Worm (Caenorhabditis elegans) whole organism, midembryonic: ENCODE data around the gene C33D3.3.

Experiments
- T22C8.4 ChIP-seq: fragments of 200-800 bp; sonication (Bioruptor generic); IDR thresholded peaks from 2 replicates; pipeline ENCODE4 v1.3.6; 2022; ENCODE audit warnings: missing genetic modification characterization, missing compliant biosample characterization
- cog-1 ChIP-seq: sonication (generic microtip); optimal IDR thresholded peaks from 2 replicates; lab custom pipeline; 2016; ENCODE audit warnings: missing genetic modification characterization, missing compliant biosample characterization
- flt-1 ChIP-seq: fragments of 200-800 bp; sonication (Bioruptor generic); IDR thresholded peaks from 2 replicates; pipeline ENCODE4 v1.3.6; 2022; ENCODE audit warnings: missing genetic modification characterization, missing compliant biosample characterization
- klf-2 ChIP-seq: fragments of 200-800 bp; sonication (Bioruptor generic); conservative IDR thresholded peaks from 2 replicates; pipeline ENCODE4 v1.3.6; 2022; ENCODE audit warnings: missing genetic modification reagents, missing genetic modification characterization, missing compliant biosample characterization
- med-1 ChIP-seq: sonication (generic microtip); optimal IDR thresholded peaks from 2 replicates; lab custom pipeline; 2017; ENCODE audit warnings: missing genetic modification characterization, mild to moderate bottlenecking, missing compliant biosample characterization, antibody characterized with exemption, missing genetic modification reagents; ENCODE audit not compliant: insufficient read depth
- ref-1 ChIP-seq: fragments of 200-800 bp; sonication (Bioruptor generic); conservative IDR thresholded peaks from 2 replicates; pipeline ENCODE4 v1.3.6; 2022; ENCODE audit warnings: missing genetic modification reagents, missing genetic modification characterization, missing compliant biosample characterization
- tab-1 ChIP-seq: fragments of 200-800 bp; sonication (Bioruptor generic); IDR thresholded peaks from 2 replicates; pipeline ENCODE4 v1.3.6; 2022; ENCODE audit warnings: missing genetic modification characterization, missing compliant biosample characterization
- ztf-23 ChIP-seq: fragments of 200-800 bp; sonication (Bioruptor generic); IDR thresholded peaks from 2 replicates; pipeline ENCODE4 v1.3.6; 2022; ENCODE audit warnings: missing genetic modification reagents, missing genetic modification characterization, missing compliant biosample characterization
- ztf-29 ChIP-seq: fragments of 200-800 bp; sonication (Bioruptor generic); IDR thresholded peaks from 2 replicates; pipeline ENCODE4 v1.3.6; 2022; ENCODE audit warnings: missing genetic modification reagents, missing genetic modification characterization, missing compliant biosample characterization

The C33D3.3 gene

ce11 chrX:10485300-10485755 is at the start of gene C33D3.3:
Gene C33D3.3, plus strand, starts transcription at chrX:10485350.
- TF ChIP-seq flt-1 (GFP tag; lab: Robert Waterston, UW): no peak
- no peak for TF ChIP-seq cog-1 (tag; lab: Kevin White, UChicago)
- no peak for TF ChIP-seq tab-1
- TF ChIP-seq T22C8.4 (GFP tag; lab: Robert Waterston, UW): no peak
- no peak for TF ChIP-seq ztf-29 (GFP tag; lab: Robert Waterston, UW)

- TF ChIP-seq tab-1: 0 out of 2 replicates have a peak, but pooled peaks have one; percentile 59
- peak; percentile 82 for TF ChIP-seq ztf-29 (GFP tag; lab: Robert Waterston, UW)
- TF ChIP-seq ztf-23 (GFP tag; lab: Robert Waterston, UW): peak; percentile 53; the same call in 1 of the 2 replicates
- TF ChIP-seq cog-1 (tag; lab: Kevin White, UChicago): peak; percentile 91
- no peak for TF ChIP-seq klf-2 (GFP tag; lab: Robert Waterston, UW)
- 0 out of 2 replicates have a peak, but pooled peaks have one; percentile 22 for TF ChIP-seq T22C8.4 (GFP tag; lab: Robert Waterston, UW)
- 0 out of 2 replicates have a peak, but pooled peaks have one; percentile 32 for TF ChIP-seq flt-1 (GFP tag; lab: Robert Waterston, UW)
- no peak for TF ChIP-seq med-1 (GFP tag; lab: Kevin White, UChicago)
Observed at ce11 chrX:10435492-10435939, 49.6 kb upstream of the C33D3.3 start.

- no peak for TF ChIP-seq ztf-23 (GFP tag; lab: Robert Waterston, UW)
- no peak for TF ChIP-seq flt-1 (GFP tag; lab: Robert Waterston, UW)
- TF ChIP-seq klf-2 (GFP tag; lab: Robert Waterston, UW): no peak
- TF ChIP-seq tab-1: no peak
- no peak for TF ChIP-seq cog-1 (tag; lab: Kevin White, UChicago)
- TF ChIP-seq ref-1: no peak
- TF ChIP-seq T22C8.4 (GFP tag; lab: Robert Waterston, UW): no peak
- TF ChIP-seq med-1 (GFP tag; lab: Kevin White, UChicago): no peak
- TF ChIP-seq ztf-29 (GFP tag; lab: Robert Waterston, UW): no peak
Observed at ce11 chrX:10437421-10437820, 47.7 kb upstream of the C33D3.3 start.

- TF ChIP-seq tab-1: no peak
- no peak for TF ChIP-seq klf-2 (GFP tag; lab: Robert Waterston, UW)
Observed at ce11 chrX:10440781-10441180, 44.4 kb upstream of the C33D3.3 start.

- TF ChIP-seq cog-1 (tag; lab: Kevin White, UChicago): no peak
- no peak for TF ChIP-seq ztf-29 (GFP tag; lab: Robert Waterston, UW)
- TF ChIP-seq ztf-23 (GFP tag; lab: Robert Waterston, UW): no peak
- TF ChIP-seq flt-1 (GFP tag; lab: Robert Waterston, UW): no peak
- TF ChIP-seq T22C8.4 (GFP tag; lab: Robert Waterston, UW): no peak
- TF ChIP-seq ref-1: no peak
- no peak for TF ChIP-seq med-1 (GFP tag; lab: Kevin White, UChicago)
- no peak for TF ChIP-seq klf-2 (GFP tag; lab: Robert Waterston, UW)
- no peak for TF ChIP-seq tab-1
Observed at ce11 chrX:10443836-10444235, 41.3 kb upstream of the C33D3.3 start, which contains the start of gene C39B10.3. Gene C39B10.3, plus strand, starts transcription at chrX:10444136.

ce11 chrX:10444705-10445104 is 40.4 kb upstream of the C33D3.3 start, which contains the start of gene C39B10.4:
Gene C39B10.4, plus strand, starts transcription at chrX:10445005.
- TF ChIP-seq flt-1 (GFP tag; lab: Robert Waterston, UW) (no peak), ztf-29 (GFP tag; lab: Robert Waterston, UW) (no peak), med-1 (GFP tag; lab: Kevin White, UChicago) (no peak), ref-1 (no peak), ztf-23 (GFP tag; lab: Robert Waterston, UW) (no peak), cog-1 (tag; lab: Kevin White, UChicago) (no peak), T22C8.4 (GFP tag; lab: Robert Waterston, UW) (no peak), tab-1 (no peak), klf-2 (GFP tag; lab: Robert Waterston, UW) (no peak)

- TF ChIP-seq cog-1 (tag; lab: Kevin White, UChicago) (no peak), ref-1 (no peak), ztf-23 (GFP tag; lab: Robert Waterston, UW) (no peak), ztf-29 (GFP tag; lab: Robert Waterston, UW) (no peak), flt-1 (GFP tag; lab: Robert Waterston, UW) (no peak), tab-1 (no peak), med-1 (GFP tag; lab: Kevin White, UChicago) (no peak)
Observed at ce11 chrX:10446982-10447381, 38.2 kb upstream of the C33D3.3 start, which contains the start of gene C39B10.5. Gene C39B10.5, plus strand, starts transcription at chrX:10447343.

ce11 chrX:10453960-10454359 is 31.2 kb upstream of the C33D3.3 start, which contains the start of gene lgc-41:
Gene lgc-41, plus strand, starts transcription at chrX:10454260.
- TF ChIP-seq T22C8.4 (GFP tag; lab: Robert Waterston, UW) (no peak), cog-1 (tag; lab: Kevin White, UChicago) (no peak), tab-1 (no peak), ztf-23 (GFP tag; lab: Robert Waterston, UW) (no peak), ref-1 (no peak), klf-2 (GFP tag; lab: Robert Waterston, UW) (no peak), med-1 (GFP tag; lab: Kevin White, UChicago) (no peak), ztf-29 (GFP tag; lab: Robert Waterston, UW) (no peak), flt-1 (GFP tag; lab: Robert Waterston, UW) (no peak)

- TF ChIP-seq ztf-29 (GFP tag; lab: Robert Waterston, UW) (no peak), ref-1 (no peak), tab-1 (no peak), ztf-23 (GFP tag; lab: Robert Waterston, UW) (no peak), T22C8.4 (GFP tag; lab: Robert Waterston, UW) (no peak), cog-1 (tag; lab: Kevin White, UChicago) (no peak), klf-2 (GFP tag; lab: Robert Waterston, UW) (no peak), flt-1 (GFP tag; lab: Robert Waterston, UW) (no peak), med-1 (GFP tag; lab: Kevin White, UChicago) (no peak)
Observed at ce11 chrX:10462391-10462790, 22.8 kb upstream of the C33D3.3 start.
